Fruit fly (Drosophila melanogaster): ENCODE results near the gene CG5160.

The CG5160 gene

DNA sequence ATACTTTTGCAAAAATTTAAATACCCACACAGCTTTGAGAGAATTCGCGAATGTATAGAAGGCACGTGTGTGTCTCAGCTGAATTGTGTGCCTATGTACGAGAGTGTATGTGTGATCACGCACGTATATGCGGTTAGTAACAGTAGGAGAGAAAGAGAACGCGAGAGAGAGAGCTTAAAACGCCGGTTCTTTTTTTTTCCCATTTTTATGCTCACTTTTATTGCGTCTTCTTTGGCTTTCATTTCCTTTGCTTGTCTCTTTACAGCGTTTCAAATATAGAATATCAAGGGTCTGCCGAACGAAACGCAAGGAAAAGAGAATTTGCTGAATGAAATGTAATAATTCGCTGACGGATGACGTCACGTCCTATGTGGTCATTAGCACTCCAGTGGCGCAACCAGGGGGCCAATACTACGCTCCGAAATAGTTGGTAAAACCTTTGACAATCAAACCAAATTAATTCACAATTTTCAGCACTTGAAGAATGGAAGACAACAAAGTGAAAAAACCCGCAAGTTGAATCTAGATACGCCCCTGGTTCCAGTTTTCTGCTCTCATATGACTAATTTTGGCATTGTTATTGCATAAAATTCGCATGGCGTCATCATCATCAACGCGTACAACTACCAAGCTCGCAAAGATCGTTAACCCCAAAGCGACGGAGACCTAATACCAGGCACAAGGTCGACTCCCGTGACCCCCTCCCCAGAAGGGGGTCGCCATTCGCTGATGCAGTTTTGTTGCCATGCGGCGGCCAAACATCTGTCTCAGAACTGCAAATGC is 26.5 kb upstream of the CG5160 start:
- TF ChIP-seq Hr96 (GFP tag; optimal IDR thresholded peaks at IDR 0.05) (peak; percentile 9), ovo (GFP tag; optimal IDR thresholded peaks at IDR 0.05) (no peak), CG7101 (tag; optimal IDR thresholded peaks at IDR 0.05) (peak; percentile 90), CG5204 (GFP tag; optimal IDR thresholded peaks at IDR 0.05) (no peak), cic (GFP tag; optimal IDR thresholded peaks at IDR 0.05) (peak; percentile 59), kay (GFP tag; ENCODE audit: borderline replicate concordance) (peak; percentile 94), Mnt (GFP tag; optimal IDR thresholded peaks at IDR 0.05) (no peak), pad (GFP tag; optimal IDR thresholded peaks at IDR 0.05) (peak; percentile 22), CG7045 (GFP tag; optimal IDR thresholded peaks at IDR 0.05) (peak; percentile 74), tj (GFP tag; optimal IDR thresholded peaks at IDR 0.05) (peak; percentile 59), CG12768 (GFP tag; optimal IDR thresholded peaks at IDR 0.05) (peak; percentile 87), CG33017 (tag; optimal IDR thresholded peaks at IDR 0.05) (peak; percentile 89), Clk (GFP tag; optimal IDR thresholded peaks at IDR 0.05) (peak; percentile 10), Crg-1 (GFP tag; optimal IDR thresholded peaks at IDR 0.05) (peak; percentile 59), CG14711 (tag; optimal IDR thresholded peaks at IDR 0.05) (peak; percentile 86), toe (GFP tag; optimal IDR thresholded peaks at IDR 0.05) (no peak), bab1 (GFP tag; optimal IDR thresholded peaks at IDR 0.05) (peak; percentile 84), CG11617 (GFP tag; optimal IDR thresholded peaks at IDR 0.05) (peak; percentile 72), cnc (optimal IDR thresholded peaks at IDR 0.05) (no peak), CG1620 (GFP tag; optimal IDR thresholded peaks at IDR 0.05) (peak; percentile 51)

DNA sequence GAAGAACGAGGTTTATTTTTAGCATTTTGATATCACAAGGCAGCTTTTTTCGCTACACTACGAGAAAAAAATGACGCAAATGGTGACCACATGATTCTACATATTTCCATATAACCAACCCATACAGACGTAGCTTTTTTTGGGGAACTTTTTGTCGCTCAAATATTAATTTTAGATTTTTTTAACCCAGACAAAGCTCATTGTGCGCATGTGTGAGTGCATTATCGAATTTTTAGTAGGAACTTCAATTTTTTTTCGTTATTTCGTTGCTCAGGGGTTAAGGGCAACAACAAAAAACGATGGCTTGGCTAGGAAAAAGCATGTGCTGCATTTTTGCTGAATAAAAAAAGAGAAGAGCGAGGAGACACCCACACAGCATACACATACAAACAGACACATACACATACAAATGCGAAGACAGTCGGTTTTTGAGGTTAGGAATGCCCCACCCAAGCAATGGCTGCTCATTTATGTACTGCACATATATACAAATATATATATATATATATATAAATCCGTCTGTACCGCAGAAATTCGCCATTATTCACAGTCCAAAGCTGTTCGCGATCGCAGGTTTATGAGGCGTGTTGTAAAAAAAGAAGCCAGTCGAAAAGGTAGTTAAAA is 25.8 kb upstream of the CG5160 start:
- TF ChIP-seq cnc (optimal IDR thresholded peaks at IDR 0.05) (no peak), CG7101 (tag; optimal IDR thresholded peaks at IDR 0.05) (no peak), Mnt (GFP tag; optimal IDR thresholded peaks at IDR 0.05) (no peak), CG33017 (tag; optimal IDR thresholded peaks at IDR 0.05) (no peak), tj (GFP tag; optimal IDR thresholded peaks at IDR 0.05) (peak; percentile 89), kay (GFP tag; ENCODE audit: borderline replicate concordance) (no peak), CG1620 (GFP tag; optimal IDR thresholded peaks at IDR 0.05) (no peak)

DNA sequence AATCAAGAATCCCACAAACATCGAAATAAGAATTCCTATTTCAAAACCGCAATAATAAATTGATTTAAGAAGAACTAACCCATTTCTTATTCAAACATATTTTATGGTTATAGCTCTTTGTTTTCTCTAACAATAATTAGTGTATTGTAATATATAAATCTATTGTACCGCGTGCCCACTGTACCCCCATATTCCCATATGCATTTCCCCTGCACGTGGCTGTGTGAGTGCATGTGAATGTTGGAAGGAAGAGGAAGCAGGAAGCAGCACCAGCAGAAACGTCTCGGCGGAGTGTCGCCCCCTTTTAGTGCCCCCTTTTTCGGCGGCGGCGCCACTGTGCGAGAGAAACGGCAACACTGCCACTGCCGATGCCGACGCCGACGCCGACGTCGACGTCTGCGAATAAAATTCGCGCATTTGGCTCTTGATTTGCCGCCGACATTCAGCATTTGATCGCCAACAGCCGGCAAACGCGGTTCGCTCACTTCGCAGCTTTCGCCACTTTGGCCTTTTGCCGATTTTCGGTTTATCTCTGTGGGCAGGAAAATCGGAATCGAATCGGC is 24.9 kb upstream of the CG5160 start:
- TF ChIP-seq Hr96 (GFP tag; optimal IDR thresholded peaks at IDR 0.05), result peak; percentile 77
- TF ChIP-seq CG7101 (tag; optimal IDR thresholded peaks at IDR 0.05), result peak; percentile 66
- peak; percentile 32 for TF ChIP-seq CG1620 (GFP tag; optimal IDR thresholded peaks at IDR 0.05)
- TF ChIP-seq CG33017 (tag; optimal IDR thresholded peaks at IDR 0.05), result peak; percentile 23
- TF ChIP-seq CG5204 (GFP tag; optimal IDR thresholded peaks at IDR 0.05), result no peak
- TF ChIP-seq Clk (GFP tag; optimal IDR thresholded peaks at IDR 0.05), result peak; percentile 34
- peak; percentile 83 for TF ChIP-seq Mnt (GFP tag; optimal IDR thresholded peaks at IDR 0.05)
- TF ChIP-seq toe (GFP tag; optimal IDR thresholded peaks at IDR 0.05), result peak; percentile 61
- peak; percentile 100 for TF ChIP-seq pad (GFP tag; optimal IDR thresholded peaks at IDR 0.05)
- TF ChIP-seq ovo (GFP tag; optimal IDR thresholded peaks at IDR 0.05), result peak; percentile 56
- peak; percentile 72 for TF ChIP-seq CG12768 (GFP tag; optimal IDR thresholded peaks at IDR 0.05)
- TF ChIP-seq Crg-1 (GFP tag; optimal IDR thresholded peaks at IDR 0.05), result peak; percentile 29
- TF ChIP-seq tj (GFP tag; optimal IDR thresholded peaks at IDR 0.05), result peak; percentile 65
- TF ChIP-seq bab1 (GFP tag; optimal IDR thresholded peaks at IDR 0.05), result peak; percentile 71
- no peak for TF ChIP-seq kay (GFP tag; ENCODE audit: borderline replicate concordance)
- peak; percentile 78 for TF ChIP-seq cic (GFP tag; optimal IDR thresholded peaks at IDR 0.05)
- peak; percentile 41 for TF ChIP-seq CG11617 (GFP tag; optimal IDR thresholded peaks at IDR 0.05)
- no peak for TF ChIP-seq cnc (optimal IDR thresholded peaks at IDR 0.05)
- peak; percentile 74 for TF ChIP-seq CG14711 (tag; optimal IDR thresholded peaks at IDR 0.05)
- TF ChIP-seq CG7045 (GFP tag; optimal IDR thresholded peaks at IDR 0.05), result peak; percentile 68

DNA sequence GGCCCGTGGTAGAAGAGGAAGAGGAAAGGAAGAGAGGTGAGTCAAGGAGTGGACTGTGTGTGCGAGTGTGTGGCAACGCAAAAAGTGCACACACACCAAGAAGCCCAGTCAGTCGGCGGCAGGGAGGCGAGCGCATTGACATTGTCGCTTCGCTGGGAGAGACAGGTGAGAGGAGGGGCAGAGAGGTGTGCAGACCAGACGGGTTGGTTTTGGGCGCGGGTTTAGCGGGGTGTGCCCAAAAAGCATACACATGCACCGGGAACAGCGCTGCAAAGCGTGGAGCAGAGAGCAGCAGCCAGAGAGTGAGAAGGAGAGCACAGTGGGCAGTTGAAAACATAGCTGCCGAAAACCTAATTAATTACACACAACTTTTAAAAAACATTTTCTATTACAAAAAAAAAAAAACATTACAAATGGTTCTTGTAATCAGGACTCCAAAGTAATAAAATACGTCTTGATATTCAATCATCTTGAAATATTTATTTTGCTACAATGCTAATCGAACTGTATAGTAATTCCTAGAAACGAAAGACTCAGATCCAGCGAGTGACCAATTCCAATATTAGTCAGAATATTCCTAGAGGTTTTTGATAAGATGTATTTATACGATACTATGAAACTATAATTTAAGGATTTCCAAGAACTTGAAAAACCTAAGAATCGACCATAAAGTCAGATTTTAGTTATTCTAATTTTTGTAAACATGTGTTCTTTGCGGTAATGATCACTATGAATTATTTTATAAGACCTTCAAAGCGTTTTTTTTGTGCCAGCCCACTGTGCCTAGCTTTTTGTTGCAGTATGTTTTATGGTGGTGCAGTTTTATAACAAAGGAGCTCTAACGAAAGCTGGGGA is 24.1 kb upstream of the CG5160 start:
- TF ChIP-seq CG7045 (GFP tag; optimal IDR thresholded peaks at IDR 0.05) (no peak), CG12768 (GFP tag; optimal IDR thresholded peaks at IDR 0.05) (no peak), Hr96 (GFP tag; optimal IDR thresholded peaks at IDR 0.05) (no peak), tj (GFP tag; optimal IDR thresholded peaks at IDR 0.05) (peak; percentile 72), ovo (GFP tag; optimal IDR thresholded peaks at IDR 0.05) (no peak), CG14711 (tag; optimal IDR thresholded peaks at IDR 0.05) (no peak), bab1 (GFP tag; optimal IDR thresholded peaks at IDR 0.05) (no peak), CG7101 (tag; optimal IDR thresholded peaks at IDR 0.05) (peak; percentile 18), toe (GFP tag; optimal IDR thresholded peaks at IDR 0.05) (peak; percentile 1), cnc (optimal IDR thresholded peaks at IDR 0.05) (no peak), kay (GFP tag; ENCODE audit: borderline replicate concordance) (peak; percentile 87), Mnt (GFP tag; optimal IDR thresholded peaks at IDR 0.05) (peak; percentile 35), CG1620 (GFP tag; optimal IDR thresholded peaks at IDR 0.05) (no peak), CG5204 (GFP tag; optimal IDR thresholded peaks at IDR 0.05) (peak; percentile 37), Clk (GFP tag; optimal IDR thresholded peaks at IDR 0.05) (no peak), pad (GFP tag; optimal IDR thresholded peaks at IDR 0.05) (no peak), cic (GFP tag; optimal IDR thresholded peaks at IDR 0.05) (no peak), CG11617 (GFP tag; optimal IDR thresholded peaks at IDR 0.05) (no peak), CG33017 (tag; optimal IDR thresholded peaks at IDR 0.05) (no peak), Crg-1 (GFP tag; optimal IDR thresholded peaks at IDR 0.05) (no peak)
